Worm (Caenorhabditis elegans) whole organism, young adult: ENCODE data around the gene cut-2.

Experiments used
- B0019.2 ChIP-seq: fragments of 200-800 bp; sonication (Bioruptor generic); conservative IDR thresholded peaks from 2 replicates; pipeline ENCODE4 v1.3.6; 2022; ENCODE audit warnings: missing genetic modification reagents, missing genetic modification characterization, missing compliant biosample characterization
- B0261.1 ChIP-seq: sonication (generic microtip); optimal IDR thresholded peaks from 2 replicates; lab custom pipeline; 2016; ENCODE audit warnings: mild to moderate bottlenecking, missing genetic modification characterization, moderate library complexity, missing compliant biosample characterization
- C06A6.2 ChIP-seq: fragments of 200-800 bp; sonication (Bioruptor generic); conservative IDR thresholded peaks from 2 replicates; pipeline ENCODE4 v1.3.6; 2022; ENCODE audit warnings: missing genetic modification characterization, missing compliant biosample characterization
- C17E4.6 ChIP-seq: fragments of 200-800 bp; sonication (Bioruptor generic); IDR thresholded peaks from 2 replicates; pipeline ENCODE4 v1.3.6; 2022; ENCODE audit warnings: missing genetic modification reagents, missing genetic modification characterization, missing compliant biosample characterization
- F22D6.2 ChIP-seq: sonication (generic microtip); optimal IDR thresholded peaks from 2 replicates; lab custom pipeline; 2016; ENCODE audit warnings: mild to moderate bottlenecking, missing genetic modification characterization, missing compliant biosample characterization
- K11D2.4 ChIP-seq: fragments of 200-800 bp; sonication (Bioruptor generic); IDR thresholded peaks from 2 replicates; pipeline ENCODE4 v1.3.6; 2022; ENCODE audit warnings: missing genetic modification reagents, missing genetic modification characterization, missing compliant biosample characterization
- Y53G8AR.9 ChIP-seq: fragments of 200-800 bp; sonication (Bioruptor generic); conservative IDR thresholded peaks from 2 replicates; pipeline ENCODE4 v1.3.6; 2022; ENCODE audit warnings: missing genetic modification reagents, missing genetic modification characterization, missing compliant biosample characterization
- Y79H2A.3 ChIP-seq: fragments of 200-800 bp; sonication (Bioruptor generic); conservative IDR thresholded peaks from 2 replicates; pipeline ENCODE4 v1.3.6; 2022; ENCODE audit warnings: missing genetic modification reagents, missing genetic modification characterization, missing compliant biosample characterization
- ZK185.1 ChIP-seq: sonication (generic microtip); optimal IDR thresholded peaks from 2 replicates; lab custom pipeline; 2016; ENCODE audit warnings: mild to moderate bottlenecking, missing genetic modification characterization, missing compliant biosample characterization; ENCODE audit not compliant: poor library complexity, severe bottlenecking
- akir-1 ChIP-seq: fragments of 200-800 bp; sonication (Bioruptor generic); optimal IDR thresholded peaks from 2 replicates; lab custom pipeline; 2018; ENCODE audit warnings: mild to moderate bottlenecking, missing genetic modification characterization, moderate library complexity, missing compliant biosample characterization
- ama-1 ChIP-seq, 3 experiments: fragments of 150-350 bp in 1 of 3; sonication (generic microtip) in 2 of 3; optimal IDR thresholded peaks; 2 replicates each; lab custom pipeline; 2014 to 2018; ENCODE audit warnings: missing biosample characterization in 2 of 3, missing genetic modification characterization in 2 of 3, missing genetic modification reagents in 2 of 3
- aptf-3 ChIP-seq: fragments of 200-800 bp; sonication (Bioruptor generic); IDR thresholded peaks from 2 replicates; pipeline ENCODE4 v1.3.6; 2022; ENCODE audit warnings: missing genetic modification characterization, missing compliant biosample characterization
- atf-7 ChIP-seq: sonication (generic microtip); optimal IDR thresholded peaks from 2 replicates; lab custom pipeline; 2017; ENCODE audit warnings: mild to moderate bottlenecking, missing genetic modification characterization, missing compliant biosample characterization
- attf-5 ChIP-seq: fragments of 200-800 bp; sonication (Bioruptor generic); optimal IDR thresholded peaks from 2 replicates; lab custom pipeline; 2018; ENCODE audit warnings: mild to moderate bottlenecking, missing genetic modification characterization, missing compliant biosample characterization
- attf-6 ChIP-seq: fragments of 200-800 bp; sonication (Bioruptor generic); IDR thresholded peaks from 2 replicates; pipeline ENCODE4 v1.3.6; 2022; ENCODE audit warnings: missing genetic modification reagents, missing genetic modification characterization, missing compliant biosample characterization
- cebp-2 ChIP-seq: fragments of 200-800 bp; sonication (Bioruptor generic); IDR thresholded peaks from 2 replicates; pipeline ENCODE4 v1.3.6; 2022; ENCODE audit warnings: missing genetic modification characterization, missing compliant biosample characterization
- egl-18 ChIP-seq: fragments of 200-800 bp; sonication (Bioruptor generic); IDR thresholded peaks from 2 replicates; pipeline ENCODE4 v1.3.6; 2022; ENCODE audit warnings: missing genetic modification reagents, missing genetic modification characterization, missing compliant biosample characterization
- ekl-4 ChIP-seq: fragments of 200-800 bp; sonication (Bioruptor generic); IDR thresholded peaks from 2 replicates; pipeline ENCODE4 v1.3.6; 2022; ENCODE audit warnings: missing genetic modification reagents, missing genetic modification characterization, missing compliant biosample characterization
- let-526 ChIP-seq: fragments of 200-800 bp; sonication (Bioruptor generic); IDR thresholded peaks from 2 replicates; pipeline ENCODE4 v1.3.6; 2022; ENCODE audit warnings: missing genetic modification reagents, missing genetic modification characterization, missing compliant biosample characterization
- lsy-27 ChIP-seq: sonication (generic microtip); optimal IDR thresholded peaks from 2 replicates; lab custom pipeline; 2017; ENCODE audit warnings: missing genetic modification characterization, mild to moderate bottlenecking, missing compliant biosample characterization, antibody characterized with exemption, missing genotype, borderline replicate concordance; ENCODE audit not compliant: insufficient read depth
- mel-28 ChIP-seq: sonication (generic microtip); optimal IDR thresholded peaks from 2 replicates; lab custom pipeline; 2016; ENCODE audit warnings: borderline replicate concordance, mild to moderate bottlenecking, missing genetic modification characterization, missing compliant biosample characterization
- nfya-1 ChIP-seq: sonication (generic microtip); optimal IDR thresholded peaks from 2 replicates; lab custom pipeline; 2017; ENCODE audit warnings: antibody characterized with exemption, missing compliant biosample characterization, missing genetic modification characterization, borderline replicate concordance; ENCODE audit not compliant: insufficient read depth
- nhr-120 ChIP-seq: fragments of 200-800 bp; sonication (Bioruptor generic); IDR thresholded peaks from 2 replicates; pipeline ENCODE4 v1.3.6; 2022; ENCODE audit warnings: missing genetic modification characterization, missing compliant biosample characterization
- nhr-179 ChIP-seq: sonication (generic microtip); optimal IDR thresholded peaks from 2 replicates; lab custom pipeline; 2016; ENCODE audit warnings: mild to moderate bottlenecking, missing genetic modification characterization, missing compliant biosample characterization
- nhr-27 ChIP-seq: fragments of 200-800 bp; sonication (Bioruptor generic); optimal IDR thresholded peaks from 2 replicates; lab custom pipeline; 2018; ENCODE audit warnings: mild to moderate bottlenecking, missing genetic modification characterization, moderate library complexity, missing compliant biosample characterization
- nhr-80 ChIP-seq: sonication (generic microtip); optimal IDR thresholded peaks from 2 replicates; lab custom pipeline; 2016; ENCODE audit warnings: missing genetic modification characterization, missing compliant biosample characterization
- pha-4 ChIP-seq: fragments of 150-350 bp; sonication (generic microtip); optimal IDR thresholded peaks from 2 replicates; lab custom pipeline; 2014; ENCODE audit warnings: missing biosample characterization, missing genetic modification reagents, missing genetic modification characterization
- rcor-1 ChIP-seq: fragments of 200-800 bp; sonication (Bioruptor generic); IDR thresholded peaks from 2 replicates; pipeline ENCODE4 v1.3.6; 2022; ENCODE audit warnings: missing genetic modification reagents, missing genetic modification characterization, missing compliant biosample characterization
- rpc-1 ChIP-seq, 2 experiments: fragments of 150-350 bp in 1 of 2; sonication (generic microtip) in 1 of 2; optimal IDR thresholded peaks; 2 replicates each; lab custom pipeline; 2014 to 2018; ENCODE audit warnings: missing biosample characterization in 1 of 2, missing genetic modification characterization in 1 of 2, missing genetic modification reagents in 1 of 2, missing genotype in 1 of 2
- snpc-1.1 ChIP-seq: sonication (generic microtip); optimal IDR thresholded peaks from 2 replicates; lab custom pipeline; 2017; ENCODE audit warnings: missing genetic modification characterization, mild to moderate bottlenecking, missing compliant biosample characterization, antibody characterized with exemption, moderate library complexity, missing genotype, missing genetic modification reagents; ENCODE audit not compliant: insufficient read depth
- snpc-1.3 ChIP-seq: sonication (generic microtip); optimal IDR thresholded peaks from 2 replicates; lab custom pipeline; 2017; ENCODE audit warnings: missing genetic modification characterization, mild to moderate bottlenecking, missing compliant biosample characterization, antibody characterized with exemption, moderate library complexity, missing genotype, missing genetic modification reagents; ENCODE audit not compliant: insufficient read depth
- tlf-1 ChIP-seq: fragments of 200-800 bp; sonication (Bioruptor generic); optimal IDR thresholded peaks from 2 replicates; lab custom pipeline; 2018; ENCODE audit warnings: mild to moderate bottlenecking, missing genetic modification characterization, missing compliant biosample characterization
- xnd-1 ChIP-seq: sonication (generic microtip); optimal IDR thresholded peaks from 2 replicates; lab custom pipeline; 2016; ENCODE audit warnings: missing genotype, missing genetic modification reagents, missing genetic modification characterization, missing compliant biosample characterization
- ztf-18 ChIP-seq: sonication (generic microtip); optimal IDR thresholded peaks from 2 replicates; lab custom pipeline; 2016; ENCODE audit warnings: missing genotype, mild to moderate bottlenecking, missing genetic modification characterization, missing compliant biosample characterization
- ztf-22 ChIP-seq: fragments of 200-800 bp; sonication (Bioruptor generic); optimal IDR thresholded peaks from 2 replicates; lab custom pipeline; 2018; ENCODE audit warnings: mild to moderate bottlenecking, missing genetic modification characterization, moderate library complexity, missing compliant biosample characterization

cut-2 gene

ce11 chrV:13414585-13414984 is at the start of gene cut-2:
Gene cut-2 (plus strand): TSS chrV:13414949.
- TF ChIP-seq let-526, result no peak
- TF ChIP-seq egl-18 (GFP tag; lab: Robert Waterston, UW), result no peak
- no peak for TF ChIP-seq ztf-18
- TF ChIP-seq snpc-1.3 (tag; lab: Kevin White, UChicago), result no peak
- TF ChIP-seq rcor-1, result no peak
- no peak for TF ChIP-seq attf-5
- no peak for TF ChIP-seq akir-1 (GFP tag; lab: Kevin White, UChicago)
- no peak for TF ChIP-seq aptf-3 (GFP tag; lab: Robert Waterston, UW)
- TF ChIP-seq K11D2.4 (GFP tag; lab: Robert Waterston, UW), result no peak
- no peak for TF ChIP-seq nhr-120
- TF ChIP-seq lsy-27 (tag; lab: Kevin White, UChicago), result no peak
- TF ChIP-seq Y53G8AR.9 (GFP tag; lab: Robert Waterston, UW), result no peak
- no peak for TF ChIP-seq nhr-27 (tag; lab: Kevin White, UChicago)
- no peak for TF ChIP-seq ztf-22 (GFP tag; lab: Kevin White, UChicago)
- TF ChIP-seq Y79H2A.3 (GFP tag; lab: Robert Waterston, UW), result no peak
- no peak for TF ChIP-seq pha-4 (tag; lab: Kevin White, UChicago)
- no peak for TF ChIP-seq snpc-1.1 (tag; lab: Kevin White, UChicago)
- TF ChIP-seq rpc-1 (optimal IDR thresholded peaks at IDR 0.05; lab: Kevin White, UChicago), result no peak
- no peak for TF ChIP-seq rpc-1 (tag; optimal IDR thresholded peaks at IDR 0.05; lab: Kevin White, UChicago)
- TF ChIP-seq, all 124 proteins: peak for 0

- no peak for TF ChIP-seq ekl-4 (GFP tag; lab: Robert Waterston, UW)
- TF ChIP-seq nfya-1 (tag; lab: Kevin White, UChicago), result no peak
- no peak for TF ChIP-seq F22D6.2 (tag; lab: Kevin White, UChicago)
Measured at ce11 chrV:13366488-13366887, 48.3 kb upstream of the cut-2 start.

- TF ChIP-seq B0019.2 (no peak), mel-28 (tag; lab: Kevin White, UChicago) (no peak), B0261.1 (tag; lab: Kevin White, UChicago) (no peak), xnd-1 (tag; lab: Kevin White, UChicago) (no peak), attf-5 (no peak), atf-7 (no peak), K11D2.4 (GFP tag; lab: Robert Waterston, UW) (no peak), akir-1 (GFP tag; lab: Kevin White, UChicago) (no peak), ama-1 (optimal IDR thresholded peaks at IDR 0.05; lab: Kevin White, UChicago) (no peak), ama-1 (GFP tag; optimal IDR thresholded peaks at IDR 0.05; lab: Kevin White, UChicago) (no peak), C17E4.6 (no peak), Y53G8AR.9 (GFP tag; lab: Robert Waterston, UW) (no peak)
Measured at ce11 chrV:13367024-13367423, 47.7 kb upstream of the cut-2 start, which contains the start of gene srx-125. Gene srx-125 (plus strand): TSS chrV:13367324.

- TF ChIP-seq tlf-1 (GFP tag; lab: Kevin White, UChicago) (peak; percentile 19), nhr-80 (tag; lab: Kevin White, UChicago) (peak; percentile 87), cebp-2 (GFP tag; lab: Robert Waterston, UW) (0 out of 2 replicates have a peak, but pooled peaks have one; percentile 36), C06A6.2 (GFP tag; lab: Robert Waterston, UW) (0 out of 2 replicates have a peak, but pooled peaks have one; percentile 25), nhr-179 (no peak), ZK185.1 (tag; lab: Kevin White, UChicago) (peak; percentile 29), attf-6 (no peak)
Measured at ce11 chrV:13369663-13370062, 45.1 kb upstream of the cut-2 start.
